Worm (Caenorhabditis elegans) whole organism, L4/young adult: ENCODE results near the gene ZK822.9.

Experiments
- W03F9.2 ChIP-seq: fragments of 150-350 bp; optimal IDR thresholded peaks from 2 replicates; lab custom pipeline; 2014; ENCODE audit warnings: missing biosample characterization, missing genetic modification characterization
- dao-5 ChIP-seq: sonication (generic microtip); optimal IDR thresholded peaks from 2 replicates; lab custom pipeline; 2016; ENCODE audit warnings: missing genotype, missing genetic modification characterization, moderate library complexity, missing compliant biosample characterization
- him-1 ChIP-seq: sonication (generic microtip); optimal IDR thresholded peaks from 2 replicates; lab custom pipeline; 2016; ENCODE audit warnings: missing genotype, missing genetic modification reagents, missing genetic modification characterization, missing compliant biosample characterization

DNA sequence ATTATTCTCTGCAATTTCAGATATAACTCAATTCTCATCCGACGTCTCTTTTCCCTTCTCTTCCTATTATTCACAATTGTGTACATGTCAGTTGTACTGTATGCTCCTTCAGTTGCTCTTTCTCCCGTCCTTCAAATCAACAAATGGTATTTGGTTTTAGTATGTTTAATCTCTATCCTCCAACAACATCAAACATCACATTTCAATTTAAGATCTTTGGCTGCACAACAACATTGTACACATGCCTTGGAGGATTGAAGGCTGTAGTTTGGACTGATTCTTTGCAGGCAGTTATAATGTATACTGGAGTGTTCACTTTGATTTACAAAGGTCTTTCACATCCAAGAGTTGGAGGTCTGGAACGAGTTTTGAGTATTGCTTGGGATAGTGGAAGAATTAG, 22.8 kb downstream of the ZK822.9 start:
- TF ChIP-seq him-1 (tag; lab: Kevin White, UChicago) (no peak), W03F9.2 (tag; lab: Kevin White, UChicago) (no peak), dao-5 (tag; lab: Kevin White, UChicago) (no peak)
